Fruit fly (Drosophila melanogaster): Measurements from ENCODE around the gene Elovl7.
A peak's percentile ranks its signal among the peaks of the same experiment; 100 is the strongest.

The Elovl7 gene

dm6 chr3R:7957008-7957407 lies 38.6 kb downstream of the Elovl7 start (continued):
- TF ChIP-seq PHDP (tag; optimal IDR thresholded peaks at IDR 0.05) (no peak), Hey (tag; optimal IDR thresholded peaks at IDR 0.05) (no peak), kah (GFP tag; optimal IDR thresholded peaks at IDR 0.05) (no peak), Antp (GFP tag; optimal IDR thresholded peaks at IDR 0.05) (no peak)

- TF ChIP-seq sens (GFP tag) (peak; percentile 26), cad (GFP tag; optimal IDR thresholded peaks at IDR 0.05) (peak; percentile 23), en (GFP tag; optimal IDR thresholded peaks at IDR 0.05) (no peak), CG2889 (GFP tag; IDR thresholded peaks at IDR 0.05) (no peak), CG4730 (GFP tag; IDR thresholded peaks at IDR 0.05) (no peak), esg (GFP tag; conservative IDR thresholded peaks at IDR 0.05) (no peak)
These were observed 41.2 kb downstream of the Elovl7 start for dm6 chr3R:7954477-7954876.

- TF ChIP-seq gem (tag; optimal IDR thresholded peaks at IDR 0.05): peak; percentile 19
- TF ChIP-seq sens (GFP tag): peak; percentile 23
- TF ChIP-seq CG18599 (GFP tag; optimal IDR thresholded peaks at IDR 0.05): no peak
- no peak for TF ChIP-seq Fer1 (GFP tag; optimal IDR thresholded peaks at IDR 0.05)
- TF ChIP-seq MTF-1 (GFP tag; optimal IDR thresholded peaks at IDR 0.05; ENCODE audit: borderline replicate concordance): no peak
These were observed 42.4 kb downstream of the Elovl7 start for dm6 chr3R:7953041-7953788.

dm6 chr3R:7950147-7950546 lies 45.5 kb downstream of the Elovl7 start:
- TF ChIP-seq CG9215 (GFP tag; IDR thresholded peaks at IDR 0.05) (no peak), unpg (GFP tag; optimal IDR thresholded peaks at IDR 0.05) (no peak), CG18599 (GFP tag; optimal IDR thresholded peaks at IDR 0.05) (no peak), Ets65A (GFP tag) (peak; percentile 65), sens-2 (GFP tag; IDR thresholded peaks at IDR 0.05) (no peak), en (GFP tag; optimal IDR thresholded peaks at IDR 0.05) (no peak)

dm6 chr3R:7947349-7947748 lies 48.3 kb downstream of the Elovl7 start:
- TF ChIP-seq CG17361 (GFP tag; IDR thresholded peaks at IDR 0.05) (no peak), CG4707 (GFP tag; optimal IDR thresholded peaks at IDR 0.05) (no peak), sd (tag; optimal IDR thresholded peaks at IDR 0.05) (no peak), cg (GFP tag; optimal IDR thresholded peaks at IDR 0.05) (peak; percentile 13), twi (tag; optimal IDR thresholded peaks at IDR 0.05) (peak; percentile 20), odd (GFP tag; optimal IDR thresholded peaks at IDR 0.05) (no peak), HmgZ (tag; optimal IDR thresholded peaks at IDR 0.05) (no peak), CG2199 (GFP tag; IDR thresholded peaks at IDR 0.05) (peak; percentile 22; the same call in 1 of the 3 replicates), Drgx (GFP tag; IDR thresholded peaks at IDR 0.05) (peak; percentile 57; the same call in 1 of the 2 replicates), az2 (GFP tag; optimal IDR thresholded peaks at IDR 0.05) (no peak), Oaz (GFP tag; IDR thresholded peaks at IDR 0.05) (no peak), Nf-YB (GFP tag; optimal IDR thresholded peaks at IDR 0.05) (peak; percentile 49), Trl (optimal IDR thresholded peaks at IDR 0.05) (peak in 1 of 2 experiments; percentile 25), Trl (GFP tag; optimal IDR thresholded peaks at IDR 0.05) (no peak), nmo (GFP tag; optimal IDR thresholded peaks at IDR 0.05) (no peak)

Measured in whole organism, embryonic.